Worm (Caenorhabditis elegans) whole organism, L4 larva: ENCODE data around the gene nhr-19.

Experiments
- F49E8.2 ChIP-seq: sonication (generic microtip); optimal IDR thresholded peaks from 2 replicates; lab custom pipeline; 2016; ENCODE audit warnings: missing compliant biosample characterization, mild to moderate bottlenecking, missing genetic modification characterization, borderline replicate concordance
- T20F7.1 ChIP-seq: fragments of 200-800 bp; sonication (Bioruptor generic); optimal IDR thresholded peaks from 2 replicates; lab custom pipeline; 2018; ENCODE audit warnings: mild to moderate bottlenecking, missing genetic modification characterization, missing compliant biosample characterization
- Y48G9A.11 ChIP-seq: fragments of 200-800 bp; sonication (Bioruptor generic); IDR thresholded peaks from 2 replicates; pipeline ENCODE4 v1.3.6; 2022; ENCODE audit warnings: missing genetic modification reagents, missing genetic modification characterization, missing compliant biosample characterization
- Y75B8A.6 ChIP-seq: fragments of 200-800 bp; sonication (Bioruptor generic); IDR thresholded peaks from 2 replicates; pipeline ENCODE4 v1.3.6; 2022; ENCODE audit warnings: missing genetic modification reagents, missing genetic modification characterization, missing compliant biosample characterization
- ZK546.5 ChIP-seq, 2 experiments: sonication (generic microtip); optimal IDR thresholded peaks; 2 replicates each; lab custom pipeline; 2017; ENCODE audit warnings: missing biosample characterization in 2 of 2, missing genetic modification characterization in 2 of 2
- aha-1 ChIP-seq: fragments of 150-350 bp; peaks from one replicate; lab custom pipeline; 2014; ENCODE audit warnings: missing biosample characterization, missing genetic modification characterization
- attf-4 ChIP-seq: sonication (generic microtip); optimal IDR thresholded peaks from 3 replicates; lab custom pipeline; 2017; ENCODE audit warnings: missing biosample characterization, missing genetic modification characterization
- ceh-20 ChIP-seq: fragments of 200-800 bp; sonication (Bioruptor generic); IDR thresholded peaks from 2 replicates; pipeline ENCODE4 v1.3.6; 2022; ENCODE audit warnings: missing genetic modification reagents, missing genetic modification characterization, missing compliant biosample characterization
- ceh-28 ChIP-seq: fragments of 150-350 bp; optimal IDR thresholded peaks from 2 replicates; lab custom pipeline; 2014; ENCODE audit warnings: missing biosample characterization, missing genetic modification reagents, missing genetic modification characterization
- ceh-44 ChIP-seq: fragments of 200-800 bp; sonication (Bioruptor generic); IDR thresholded peaks from 2 replicates; pipeline ENCODE4 v1.3.6; 2022; ENCODE audit warnings: missing genetic modification reagents, missing genetic modification characterization, missing compliant biosample characterization
- ctbp-1 ChIP-seq: fragments of 200-800 bp; sonication (Bioruptor generic); IDR thresholded peaks from 2 replicates; pipeline ENCODE4 v1.3.6; 2022; ENCODE audit warnings: missing genetic modification reagents, missing genetic modification characterization, missing compliant biosample characterization
- daf-12 ChIP-seq: fragments of 150-350 bp; optimal IDR thresholded peaks from 2 replicates; lab custom pipeline; 2014; ENCODE audit warnings: missing biosample characterization, missing genetic modification reagents, missing genetic modification characterization
- daf-16 ChIP-seq, 3 experiments: sonication (generic microtip); optimal IDR thresholded peaks; 2 replicates each; lab custom pipeline; 2016 to 2017; ENCODE audit warnings: missing genetic modification characterization in 3 of 3, missing genetic modification reagents in 3 of 3, mild to moderate bottlenecking in 2 of 3, missing compliant biosample characterization in 2 of 3, missing biosample characterization in 1 of 3, moderate library complexity in 1 of 3
- daf-8 ChIP-seq: fragments of 200-800 bp; sonication (Bioruptor generic); IDR thresholded peaks from 2 replicates; pipeline ENCODE4 v1.3.6; 2022; ENCODE audit warnings: missing genetic modification characterization, missing compliant biosample characterization
- dmd-6 ChIP-seq: fragments of 200-800 bp; sonication (Bioruptor generic); IDR thresholded peaks from 2 replicates; pipeline ENCODE4 v1.3.6; 2022; ENCODE audit warnings: missing genetic modification reagents, missing genetic modification characterization, missing compliant biosample characterization
- dve-1 ChIP-seq: sonication (generic microtip); optimal IDR thresholded peaks from 2 replicates; lab custom pipeline; 2017; ENCODE audit warnings: antibody characterized with exemption, mild to moderate bottlenecking, missing genetic modification characterization, missing compliant biosample characterization; ENCODE audit not compliant: insufficient read depth
- egl-27 ChIP-seq: sonication (generic microtip); optimal IDR thresholded peaks from 3 replicates; lab custom pipeline; 2017; ENCODE audit warnings: missing biosample characterization, missing genetic modification reagents, missing genetic modification characterization
- egl-43 ChIP-seq: fragments of 200-800 bp; sonication (Bioruptor generic); IDR thresholded peaks from 2 replicates; pipeline ENCODE4 v1.3.6; 2022; ENCODE audit warnings: missing genetic modification reagents, missing genetic modification characterization, missing compliant biosample characterization
- hlh-11 ChIP-seq: fragments of 200-800 bp; sonication (Bioruptor generic); optimal IDR thresholded peaks from 2 replicates; lab custom pipeline; 2018; ENCODE audit warnings: mild to moderate bottlenecking, missing genetic modification characterization, missing compliant biosample characterization
- hlh-30 ChIP-seq: sonication (generic microtip); optimal IDR thresholded peaks from 2 replicates; lab custom pipeline; 2017; ENCODE audit warnings: antibody characterized with exemption, mild to moderate bottlenecking, missing genetic modification characterization, missing compliant biosample characterization; ENCODE audit not compliant: insufficient read depth
- hmg-1.1 ChIP-seq: fragments of 200-800 bp; sonication (Bioruptor generic); IDR thresholded peaks from 2 replicates; pipeline ENCODE4 v1.3.6; 2022; ENCODE audit warnings: missing genetic modification reagents, missing genetic modification characterization, missing compliant biosample characterization
- lin-13 ChIP-seq: fragments of 150-350 bp; optimal IDR thresholded peaks from 2 replicates; lab custom pipeline; 2014; ENCODE audit warnings: missing biosample characterization, missing genetic modification reagents, missing genetic modification characterization
- lin-15B ChIP-seq: fragments of 150-350 bp; sonication (generic microtip); optimal IDR thresholded peaks from 3 replicates; lab custom pipeline; 2014; ENCODE audit warnings: missing biosample characterization, missing genetic modification characterization
- lin-29 ChIP-seq: fragments of 200-800 bp; sonication (Bioruptor generic); IDR thresholded peaks from 2 replicates; pipeline ENCODE4 v1.3.6; 2022; ENCODE audit warnings: missing genetic modification reagents, missing genetic modification characterization, missing compliant biosample characterization
- lin-38 ChIP-seq: fragments of 200-800 bp; sonication (Bioruptor generic); IDR thresholded peaks from 2 replicates; pipeline ENCODE4 v1.3.6; 2022; ENCODE audit warnings: missing genetic modification reagents, missing genetic modification characterization, missing compliant biosample characterization
- lsy-2 ChIP-seq, 2 experiments: fragments of 150-350 bp in 1 of 2; sonication (generic microtip) in 1 of 2; optimal IDR thresholded peaks; 2 replicates each; lab custom pipeline; 2014 to 2017; ENCODE audit warnings: missing biosample characterization in 2 of 2, missing genetic modification characterization in 2 of 2
- madf-5 ChIP-seq, 2 experiments: fragments of 200-800 bp; sonication (Bioruptor generic); IDR thresholded peaks; 2 replicates each; pipeline ENCODE4 v1.3.6; 2022; ENCODE audit warnings: missing compliant biosample characterization in 2 of 2, missing genetic modification characterization in 2 of 2
- madf-9 ChIP-seq: fragments of 200-800 bp; sonication (Bioruptor generic); conservative IDR thresholded peaks from 2 replicates; pipeline ENCODE4 v1.3.6; 2022; ENCODE audit warnings: missing genetic modification reagents, missing genetic modification characterization, missing compliant biosample characterization
- mdl-1 ChIP-seq, 2 experiments: fragments of 150-350 bp in 1 of 2; sonication (generic microtip) in 1 of 2; optimal IDR thresholded peaks; 2 replicates each; lab custom pipeline; 2014 to 2017; ENCODE audit warnings: missing biosample characterization in 2 of 2, missing genetic modification characterization in 2 of 2
- mes-2 ChIP-seq: sonication (generic microtip); optimal IDR thresholded peaks from 2 replicates; lab custom pipeline; 2016; ENCODE audit warnings: missing genotype, mild to moderate bottlenecking, missing genetic modification characterization, missing compliant biosample characterization; ENCODE audit not compliant: poor library complexity, severe bottlenecking
- nhr-237 ChIP-seq: sonication (generic microtip); optimal IDR thresholded peaks from 2 replicates; lab custom pipeline; 2017; ENCODE audit warnings: missing biosample characterization, missing genetic modification characterization
- nhr-25 ChIP-seq: sonication (generic microtip); optimal IDR thresholded peaks from 2 replicates; lab custom pipeline; 2017; ENCODE audit warnings: missing genetic modification characterization, mild to moderate bottlenecking, missing compliant biosample characterization, antibody characterized with exemption, moderate library complexity, borderline replicate concordance; ENCODE audit not compliant: insufficient read depth
- nhr-28 ChIP-seq: fragments of 150-350 bp; optimal IDR thresholded peaks from 2 replicates; lab custom pipeline; 2014; ENCODE audit warnings: missing biosample characterization, missing genetic modification characterization
- nhr-42 ChIP-seq: fragments of 200-800 bp; sonication (Bioruptor generic); IDR thresholded peaks from 2 replicates; pipeline ENCODE4 v1.3.6; 2022; ENCODE audit warnings: missing genetic modification characterization, missing compliant biosample characterization
- nhr-48 ChIP-seq: sonication (generic microtip); optimal IDR thresholded peaks from 2 replicates; lab custom pipeline; 2016; ENCODE audit warnings: mild to moderate bottlenecking, missing genetic modification characterization, missing compliant biosample characterization
- nhr-6 ChIP-seq: fragments of 150-350 bp; optimal IDR thresholded peaks from 2 replicates; lab custom pipeline; 2014; ENCODE audit warnings: missing biosample characterization, missing genetic modification characterization
- php-3 ChIP-seq: fragments of 200-800 bp; sonication (Bioruptor generic); IDR thresholded peaks from 2 replicates; pipeline ENCODE4 v1.3.6; 2022; ENCODE audit warnings: missing genetic modification reagents, missing genetic modification characterization, missing compliant biosample characterization
- pqm-1 ChIP-seq: sonication (generic microtip); optimal IDR thresholded peaks from 2 replicates; lab custom pipeline; 2017; ENCODE audit warnings: missing biosample characterization, missing genetic modification characterization
- rbr-2 ChIP-seq: sonication (generic microtip); optimal IDR thresholded peaks from 2 replicates; lab custom pipeline; 2016; ENCODE audit warnings: missing genotype, missing genetic modification characterization, missing compliant biosample characterization
- set-16 ChIP-seq: fragments of 200-800 bp; sonication (Bioruptor generic); IDR thresholded peaks from 2 replicates; pipeline ENCODE4 v1.3.6; 2022; ENCODE audit warnings: missing genetic modification reagents, missing genetic modification characterization, missing compliant biosample characterization
- snpc-4 ChIP-seq: fragments of 150-350 bp; optimal IDR thresholded peaks from 2 replicates; lab custom pipeline; 2014; ENCODE audit warnings: missing biosample characterization, missing genetic modification characterization
- spr-1 ChIP-seq: sonication (generic microtip); optimal IDR thresholded peaks from 2 replicates; lab custom pipeline; 2016; ENCODE audit warnings: mild to moderate bottlenecking, missing genetic modification characterization, missing compliant biosample characterization
- tag-97 ChIP-seq: fragments of 200-800 bp; sonication (Bioruptor generic); IDR thresholded peaks from 2 replicates; pipeline ENCODE4 v1.3.6; 2022; ENCODE audit warnings: missing genetic modification characterization, missing compliant biosample characterization
- unc-130 ChIP-seq: sonication (generic microtip); optimal IDR thresholded peaks from 2 replicates; lab custom pipeline; 2016; ENCODE audit warnings: missing genetic modification reagents, missing genetic modification characterization, missing compliant biosample characterization
- zfp-2 ChIP-seq: sonication (generic microtip); optimal IDR thresholded peaks from 2 replicates; lab custom pipeline; 2016; ENCODE audit warnings: mild to moderate bottlenecking, missing genetic modification characterization, missing compliant biosample characterization
- ztf-11 ChIP-seq: fragments of 150-350 bp; optimal IDR thresholded peaks from 2 replicates; lab custom pipeline; 2014; ENCODE audit warnings: missing biosample characterization, missing genetic modification characterization

nhr-19 gene

DNA sequence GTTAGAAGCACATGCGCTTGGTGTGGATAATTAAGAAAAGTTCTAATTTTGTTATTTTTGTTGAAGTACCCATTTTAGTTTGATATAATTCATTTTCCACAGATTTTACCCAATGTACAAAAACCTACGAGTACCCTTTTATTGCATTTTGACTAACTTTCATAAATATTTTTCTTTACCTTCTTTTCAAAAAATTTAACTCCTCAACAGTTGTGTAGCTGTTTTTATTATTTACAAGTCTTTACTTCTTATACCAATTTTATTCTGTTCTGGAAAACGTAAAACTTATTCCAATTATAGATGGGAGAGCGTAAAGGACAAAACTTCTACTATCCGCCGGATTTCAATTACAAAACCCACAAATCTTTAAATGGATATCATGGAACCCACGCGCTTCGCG is 43.9 kb upstream of the nhr-19 start, which contains the start of gene ZK1307.9:
TSS of gene ZK1307.9 (plus strand) at position 301 of the 400 bp plus-strand sequence.
- TF ChIP-seq lin-13 (GFP tag; lab: Kevin White, UChicago) = no peak
- TF ChIP-seq ceh-20 (GFP tag; lab: Robert Waterston, UW) = no peak
- TF ChIP-seq lin-38 (GFP tag; lab: Robert Waterston, UW) = no peak
- no peak for TF ChIP-seq mdl-1 (tag; optimal IDR thresholded peaks at IDR 0.05; lab: Kevin White, UChicago)
- no peak for TF ChIP-seq nhr-42 (GFP tag; lab: Robert Waterston, UW)
- TF ChIP-seq madf-9 (GFP tag; lab: Robert Waterston, UW) = no peak
- no peak for TF ChIP-seq set-16 (GFP tag; lab: Robert Waterston, UW)
- no peak for TF ChIP-seq ztf-11 (tag; lab: Kevin White, UChicago)
- TF ChIP-seq tag-97 = no peak
- TF ChIP-seq ctbp-1 = no peak
- no peak for TF ChIP-seq aha-1 (tag; lab: Kevin White, UChicago)
- no peak for TF ChIP-seq lin-29 (GFP tag; lab: Robert Waterston, UW)
- no peak for TF ChIP-seq nhr-237 (tag; lab: Kevin White, UChicago)

DNA sequence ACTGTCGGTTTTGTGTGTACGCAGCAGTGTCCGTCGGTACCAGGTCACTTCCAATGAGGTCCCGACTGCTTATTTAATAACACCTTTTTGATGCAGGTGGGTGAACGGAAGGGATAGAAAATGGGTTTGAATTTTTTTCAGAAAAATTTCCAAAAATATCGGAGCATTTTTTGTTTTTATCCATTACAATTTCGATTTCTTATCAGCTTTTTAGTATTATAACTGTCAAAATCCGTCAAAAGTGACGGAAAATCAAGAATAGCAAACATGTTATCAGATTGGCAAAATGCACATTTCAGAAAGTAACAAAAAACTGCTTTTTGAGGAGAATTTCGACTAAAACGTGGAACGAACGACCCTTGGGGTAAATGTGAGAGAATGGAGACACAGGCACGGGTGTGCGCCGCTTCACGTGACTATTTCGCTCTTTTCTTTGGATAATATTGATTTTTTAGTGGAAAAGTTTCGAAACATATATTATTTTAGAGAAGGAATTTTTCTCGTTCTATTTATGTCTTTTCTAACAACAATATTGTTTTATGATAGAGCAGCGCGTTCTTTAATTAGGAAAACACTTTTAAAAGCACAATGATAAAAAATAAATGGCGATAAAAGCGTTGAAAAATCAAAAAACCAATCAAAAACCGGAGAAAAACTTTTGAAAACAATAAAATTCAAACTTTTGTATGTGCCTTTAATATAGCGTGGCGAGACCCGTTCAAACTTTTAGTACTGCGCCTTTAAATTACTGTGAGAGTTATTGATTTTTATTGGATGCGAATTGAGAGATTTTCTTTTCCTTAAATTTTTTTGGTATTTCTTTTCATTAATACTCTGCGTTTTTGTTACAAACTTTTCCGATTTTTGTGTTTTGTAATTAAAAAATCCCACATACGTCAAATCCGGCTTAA is 41.9 kb upstream of the nhr-19 start, which contains the start of gene sqv-8:
TSS of gene sqv-8 (plus strand) at position 51 of the 911 bp plus-strand sequence.
- TF ChIP-seq dmd-6 (GFP tag; lab: Robert Waterston, UW) (peak; percentile 82), hlh-30 (tag; lab: Kevin White, UChicago) (peak; percentile 92), daf-16 (GFP tag; optimal IDR thresholded peaks at IDR 0.05; lab: Kevin White, UChicago) (no peak), daf-16 (tag; optimal IDR thresholded peaks at IDR 0.05; lab: Kevin White, UChicago) (peak; percentile 33), aha-1 (tag; lab: Kevin White, UChicago) (no peak), nhr-42 (GFP tag; lab: Robert Waterston, UW) (no peak), zfp-2 (no peak), egl-27 (tag; lab: Kevin White, UChicago) (no peak), T20F7.1 (GFP tag; lab: Kevin White, UChicago) (peak; percentile 7), mdl-1 (tag; optimal IDR thresholded peaks at IDR 0.05; lab: Kevin White, UChicago) (no peak), nhr-48 (tag; lab: Kevin White, UChicago) (no peak), ceh-28 (tag; lab: Kevin White, UChicago) (peak; percentile 1), attf-4 (tag; lab: Kevin White, UChicago) (no peak), mes-2 (tag; lab: Kevin White, UChicago) (no peak), unc-130 (GFP tag; lab: Kevin White, UChicago) (no peak), daf-12 (no peak), pqm-1 (tag; lab: Kevin White, UChicago) (no peak), snpc-4 (no peak), madf-5 (GFP tag; IDR thresholded peaks at IDR 0.05; lab: Robert Waterston, UW) (no peak), ceh-44 (GFP tag; lab: Robert Waterston, UW) (no peak), Y75B8A.6 (no peak), nhr-25 (no peak), tag-97 (no peak), php-3 (GFP tag; lab: Robert Waterston, UW) (no peak), Y48G9A.11 (GFP tag; lab: Robert Waterston, UW) (peak; percentile 8; the same call in 1 of the 2 replicates), ZK546.5 (tag; optimal IDR thresholded peaks at IDR 0.05; lab: Kevin White, UChicago) (no peak), lin-15B (no peak), egl-43 (GFP tag; lab: Robert Waterston, UW) (no peak), nhr-6 (tag; lab: Kevin White, UChicago) (no peak), hmg-1.1 (GFP tag; lab: Robert Waterston, UW) (peak; percentile 36; the same call in 1 of the 2 replicates), dve-1 (tag; lab: Kevin White, UChicago) (peak; percentile 48), spr-1 (tag; lab: Kevin White, UChicago) (no peak), lsy-2 (tag; optimal IDR thresholded peaks at IDR 0.05; lab: Kevin White, UChicago) (peak in 1 of 2 experiments; percentile 39), hlh-11 (tag; lab: Kevin White, UChicago) (peak; percentile 61), nhr-28 (tag; lab: Kevin White, UChicago) (peak; percentile 2), set-16 (GFP tag; lab: Robert Waterston, UW) (no peak), rbr-2 (tag; lab: Kevin White, UChicago) (no peak), F49E8.2 (tag; lab: Kevin White, UChicago) (peak; percentile 3), daf-8 (GFP tag; lab: Robert Waterston, UW) (no peak)
